Fruit fly (Drosophila melanogaster) whole organism, prepupa: Measurements from ENCODE around the gene ABCB7.

ENCODE experiments used
- Blimp-1 ChIP-seq: fragments of 200-800 bp; sonication (Bioruptor generic); optimal IDR thresholded peaks from 3 replicates; lab custom pipeline; 2017; ENCODE audit warnings: missing biosample characterization, missing genetic modification characterization, mild to moderate bottlenecking, moderate library complexity, missing genetic modification reagents
- CG11294 ChIP-seq: fragments of 200-800 bp; sonication (Bioruptor generic); IDR thresholded peaks from 2 replicates; pipeline ENCODE4 v1.3.6; 2022; ENCODE audit warnings: missing biosample characterization, missing genetic modification characterization
- CG11762 ChIP-seq: fragments of 200-800 bp; sonication (Bioruptor generic); optimal IDR thresholded peaks from 3 replicates; lab custom pipeline; 2016; ENCODE audit warnings: missing biosample characterization, missing genetic modification characterization; ENCODE audit not compliant: insufficient read depth
- CG1621 ChIP-seq: fragments of 200-800 bp; sonication (Bioruptor generic); optimal IDR thresholded peaks from 3 replicates; lab custom pipeline; 2018; ENCODE audit warnings: missing biosample characterization, mild to moderate bottlenecking, missing genetic modification characterization
- CG31627 ChIP-seq: fragments of 200-800 bp; sonication (Bioruptor generic); optimal IDR thresholded peaks from 3 replicates; lab custom pipeline; 2016; ENCODE audit warnings: missing biosample characterization, missing genetic modification characterization
- CG3919 ChIP-seq: fragments of 200-800 bp; sonication (Bioruptor generic); optimal IDR thresholded peaks from 3 replicates; lab custom pipeline; 2016; ENCODE audit warnings: missing biosample characterization, missing genetic modification characterization
- CG4318 ChIP-seq: fragments of 200-800 bp; sonication (Bioruptor generic); optimal IDR thresholded peaks from 3 replicates; lab custom pipeline; 2017; ENCODE audit warnings: missing biosample characterization, mild to moderate bottlenecking, missing genetic modification characterization
- CG6276 ChIP-seq: fragments of 200-800 bp; sonication (Bioruptor generic); optimal IDR thresholded peaks from 2 replicates; lab custom pipeline; 2017; ENCODE audit warnings: missing biosample characterization, mild to moderate bottlenecking, missing genetic modification characterization
- CG6792 ChIP-seq: fragments of 200-800 bp; sonication (Bioruptor generic); optimal IDR thresholded peaks from 3 replicates; lab custom pipeline; 2016; ENCODE audit warnings: missing biosample characterization, missing genetic modification characterization
- CG7368 ChIP-seq: fragments of 200-800 bp; sonication (Bioruptor generic); optimal IDR thresholded peaks from 3 replicates; lab custom pipeline; 2016; ENCODE audit warnings: missing biosample characterization, missing genetic modification characterization
- CG8632 ChIP-seq: fragments of 200-800 bp; sonication (Bioruptor generic); optimal IDR thresholded peaks from 3 replicates; lab custom pipeline; 2016; ENCODE audit warnings: missing biosample characterization, missing genetic modification characterization
- CG9139 ChIP-seq: fragments of 200-800 bp; sonication (Bioruptor generic); optimal IDR thresholded peaks from 3 replicates; lab custom pipeline; 2017; ENCODE audit warnings: missing biosample characterization, mild to moderate bottlenecking, missing genetic modification characterization
- Ets21C ChIP-seq: fragments of 200-800 bp; sonication (Bioruptor generic); optimal IDR thresholded peaks from 3 replicates; lab custom pipeline; 2016; ENCODE audit warnings: missing biosample characterization, missing genetic modification characterization
- Ets96B ChIP-seq: fragments of 200-800 bp; optimal IDR thresholded peaks from 2 replicates; lab custom pipeline; 2019; ENCODE audit warnings: missing biosample characterization, mild to moderate bottlenecking, missing genetic modification characterization, moderate library complexity
- Hr38 ChIP-seq: sonication (Bioruptor generic); optimal IDR thresholded peaks from 2 replicates; lab custom pipeline; 2016; ENCODE audit warnings: missing biosample characterization, missing genetic modification characterization
- Hr39 ChIP-seq: fragments of 200-800 bp; sonication (Bioruptor generic); optimal IDR thresholded peaks from 2 replicates; lab custom pipeline; 2016; ENCODE audit warnings: missing biosample characterization, missing genetic modification characterization
- Lpt ChIP-seq: fragments of 200-800 bp; sonication (Bioruptor generic); optimal IDR thresholded peaks from 3 replicates; lab custom pipeline; 2016; ENCODE audit warnings: missing biosample characterization, missing genetic modification characterization
- OdsH ChIP-seq: fragments of 200-800 bp; sonication (Bioruptor generic); optimal IDR thresholded peaks from 3 replicates; lab custom pipeline; 2016; ENCODE audit warnings: missing biosample characterization, missing genetic modification characterization
- Sox102F ChIP-seq: fragments of 200-800 bp; sonication (Bioruptor generic); optimal IDR thresholded peaks from 2 replicates; lab custom pipeline; 2016; ENCODE audit warnings: missing biosample characterization, mild to moderate bottlenecking, missing genetic modification characterization
- Sox14 ChIP-seq: fragments of 200-800 bp; sonication (Bioruptor generic); optimal IDR thresholded peaks from 3 replicates; lab custom pipeline; 2016; ENCODE audit warnings: missing biosample characterization, missing genetic modification characterization
- Sox15 ChIP-seq: fragments of 200-800 bp; sonication (Bioruptor generic); optimal IDR thresholded peaks from 3 replicates; lab custom pipeline; 2016; ENCODE audit warnings: missing biosample characterization, missing genetic modification characterization
- cyc ChIP-seq: fragments of 200-800 bp; sonication (Bioruptor generic); optimal IDR thresholded peaks from 3 replicates; lab custom pipeline; 2016; ENCODE audit warnings: missing biosample characterization, missing genetic modification characterization
- eg ChIP-seq: fragments of 200-800 bp; sonication (Bioruptor generic); IDR thresholded peaks from 3 replicates; pipeline ENCODE4 v1.3.6; 2022; ENCODE audit warnings: missing biosample characterization, missing genetic modification characterization
- fd59A ChIP-seq: fragments of 200-800 bp; sonication (Bioruptor generic); optimal IDR thresholded peaks from 2 replicates; lab custom pipeline; 2017; ENCODE audit warnings: missing biosample characterization, mild to moderate bottlenecking, missing genetic modification characterization, missing genetic modification reagents
- fd85E ChIP-seq: fragments of 200-800 bp; sonication (Bioruptor generic); optimal IDR thresholded peaks from 3 replicates; lab custom pipeline; 2016; ENCODE audit warnings: missing biosample characterization, missing genetic modification characterization
- fkh ChIP-seq: fragments of 200-800 bp; sonication (Bioruptor generic); optimal IDR thresholded peaks from 3 replicates; lab custom pipeline; 2017; ENCODE audit warnings: missing biosample characterization, mild to moderate bottlenecking, missing genetic modification characterization, moderate library complexity
- lz ChIP-seq: fragments of 200-800 bp; sonication (Bioruptor generic); optimal IDR thresholded peaks from 3 replicates; lab custom pipeline; 2016; ENCODE audit warnings: missing biosample characterization, missing genetic modification characterization
- salr ChIP-seq, 2 experiments: fragments of 200-800 bp; sonication (Bioruptor generic); optimal IDR thresholded peaks; 3 replicates each; lab custom pipeline; 2016 to 2018; ENCODE audit warnings: missing biosample characterization in 2 of 2, missing genetic modification characterization in 2 of 2, mild to moderate bottlenecking in 1 of 2
- vri ChIP-seq: fragments of 200-800 bp; sonication (Bioruptor generic); optimal IDR thresholded peaks from 3 replicates; lab custom pipeline; 2016; ENCODE audit warnings: missing biosample characterization, mild to moderate bottlenecking, missing genetic modification characterization

The ABCB7 gene

DNA sequence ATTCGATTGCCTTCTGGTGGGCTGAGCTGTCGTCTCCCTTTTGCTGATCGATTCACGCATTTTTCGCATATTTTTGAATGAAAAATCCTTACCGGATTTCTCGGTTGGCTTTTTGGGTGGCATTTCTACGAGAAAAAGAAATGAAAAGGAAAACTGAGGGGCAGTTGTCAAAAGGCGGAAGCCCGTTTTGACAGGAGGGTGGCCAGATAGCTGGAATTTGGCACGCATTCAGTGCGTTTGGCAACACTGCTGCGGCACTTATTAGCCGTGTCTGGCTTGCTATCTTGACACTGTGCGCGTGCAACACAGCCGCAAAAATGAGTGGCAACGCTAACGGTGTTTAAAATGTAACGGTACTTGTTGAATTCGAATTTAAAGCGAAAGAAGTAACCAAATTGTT, 50.3 kb downstream of the ABCB7 start, which contains the start of gene RpL23A (continued):
- peak; percentile 92 for TF ChIP-seq lz (GFP tag; lab: Kevin White, UChicago)
- TF ChIP-seq fd59A (GFP tag; lab: Kevin White, UChicago): peak; percentile 51
- TF ChIP-seq Sox102F (GFP tag; lab: Kevin White, UChicago): peak; percentile 70
- peak; percentile 73 for TF ChIP-seq CG6792 (GFP tag; lab: Kevin White, UChicago)
- TF ChIP-seq Ets96B (tag; lab: Kevin White, UChicago): peak; percentile 39
- TF ChIP-seq eg (GFP tag; lab: Robert Waterston, UW): peak; percentile 84
- TF ChIP-seq CG11762 (GFP tag; lab: Kevin White, UChicago): peak; percentile 57

DNA sequence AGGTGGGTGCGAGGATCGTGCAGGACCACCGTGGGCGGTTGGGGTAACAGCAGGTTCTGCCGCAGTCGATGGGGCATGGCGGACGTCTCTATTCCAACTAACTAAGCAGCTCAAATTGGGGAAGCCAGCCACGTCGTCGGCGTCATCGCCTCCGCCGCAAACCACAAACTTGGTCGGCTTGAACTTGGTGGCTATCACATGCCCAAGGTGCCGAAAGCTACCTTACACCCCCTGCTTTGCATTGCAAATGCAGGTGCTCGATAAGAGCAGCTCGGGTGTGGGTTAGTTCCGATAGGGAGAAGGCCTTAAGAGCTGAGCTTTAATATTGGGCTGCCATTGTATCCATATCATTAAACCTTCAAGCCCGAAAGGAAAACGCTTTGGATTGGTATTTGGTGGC, 51.8 kb downstream of the ABCB7 start, which contains the start of gene RabX5:
RabX5 (minus strand) TSS at position 101 of the 400 bp plus-strand sequence.
- TF ChIP-seq CG31627 (no peak), OdsH (GFP tag; lab: Kevin White, UChicago) (no peak), cyc (no peak), salr (GFP tag; optimal IDR thresholded peaks at IDR 0.05; lab: Kevin White, UChicago) (no peak), CG11294 (no peak), CG7368 (GFP tag; lab: Kevin White, UChicago) (no peak), Blimp-1 (no peak), CG3919 (no peak), vri (GFP tag; lab: Kevin White, UChicago) (no peak), Sox15 (GFP tag; lab: Kevin White, UChicago) (no peak), Ets21C (GFP tag; lab: Kevin White, UChicago) (no peak), Hr39 (no peak), fkh (GFP tag; lab: Kevin White, UChicago) (no peak), fd85E (GFP tag; lab: Kevin White, UChicago) (no peak), CG1621 (tag; lab: Kevin White, UChicago) (no peak), CG6276 (no peak), Lpt (no peak), CG9139 (GFP tag; lab: Kevin White, UChicago) (no peak)

DNA sequence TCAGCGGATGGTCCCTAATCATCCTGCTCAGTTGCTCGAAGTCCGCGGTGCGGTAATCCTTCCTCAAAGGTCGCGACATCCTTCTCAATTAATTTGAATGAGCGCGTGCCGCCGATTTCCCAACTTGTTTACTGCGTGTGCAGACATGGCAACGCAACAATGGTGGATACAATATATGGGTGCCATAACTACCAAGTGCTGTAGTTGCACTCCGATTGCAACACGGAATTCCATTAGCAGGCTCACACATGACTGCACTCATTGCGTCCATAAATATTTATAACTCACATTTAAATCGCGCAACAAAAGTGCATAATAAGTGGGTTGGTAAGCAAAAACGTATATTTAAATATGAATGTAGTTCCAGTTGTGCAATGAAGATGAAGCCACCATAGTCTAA, 54.4 kb downstream of the ABCB7 start, which contains the start of gene CG13930:
CG13930 (minus strand) TSS at position 101 of the 400 bp plus-strand sequence.
- TF ChIP-seq Sox14 (GFP tag; lab: Kevin White, UChicago) (no peak), Hr38 (GFP tag; lab: Kevin White, UChicago) (no peak), CG4318 (no peak), CG3919 (no peak), CG8632 (GFP tag; lab: Kevin White, UChicago) (no peak)
